Worm (Caenorhabditis elegans) whole organism, late embryonic: ENCODE measurements around the gene jip-1.

Experiments used
- hlh-13 ChIP-seq: fragments of 200-800 bp; sonication (Bioruptor generic); optimal IDR thresholded peaks from 2 replicates; lab custom pipeline; 2018; ENCODE audit warnings: mild to moderate bottlenecking, missing genetic modification characterization, missing compliant biosample characterization
- nhr-11 ChIP-seq: fragments of 150-350 bp; optimal IDR thresholded peaks from 2 replicates; lab custom pipeline; 2014; ENCODE audit warnings: missing biosample characterization, missing genetic modification characterization
- pha-4 ChIP-seq: fragments of 150-350 bp; optimal IDR thresholded peaks from 2 replicates; lab custom pipeline; 2018; ENCODE audit warnings: missing biosample characterization, missing genetic modification reagents, missing genetic modification characterization

- TF ChIP-seq hlh-13 (GFP tag; lab: Kevin White, UChicago) (no peak), pha-4 (tag; lab: Kevin White, UChicago) (no peak), nhr-11 (no peak)
Observed at ce11 chrII:1369322-1369721, 42.5 kb downstream of the jip-1 start.
